Worm (Caenorhabditis elegans): ENCODE data around the gene srt-55.

The srt-55 gene

ce11 chrIII:10153003-10153402 lies 46.7 kb upstream of the srt-55 start (continued):
- TF ChIP-seq arid-1 (GFP tag; conservative IDR thresholded peaks at IDR 0.05) (no peak), ZK337.2 (GFP tag; IDR thresholded peaks at IDR 0.05) (no peak), hmg-1.1 (GFP tag; IDR thresholded peaks at IDR 0.05) (peak; percentile 38; the same call in 1 of the 2 replicates), nhr-41 (GFP tag; IDR thresholded peaks at IDR 0.05) (no peak), nhr-42 (GFP tag; IDR thresholded peaks at IDR 0.05) (no peak), Y75B8A.6 (GFP tag; IDR thresholded peaks at IDR 0.05) (no peak), nhr-10 (tag; optimal IDR thresholded peaks at IDR 0.05) (no peak), saeg-2 (GFP tag; IDR thresholded peaks at IDR 0.05) (no peak), egl-27 (tag; optimal IDR thresholded peaks at IDR 0.05) (no peak), snpc-4 (tag; optimal IDR thresholded peaks at IDR 0.05) (no peak), php-3 (GFP tag; IDR thresholded peaks at IDR 0.05) (no peak), ztf-7 (tag; optimal IDR thresholded peaks at IDR 0.05) (no peak), mxl-2 (GFP tag; conservative IDR thresholded peaks at IDR 0.05) (no peak), lsy-2 (tag; optimal IDR thresholded peaks at IDR 0.05) (peak; percentile 24 to 73), nhr-111 (GFP tag; optimal IDR thresholded peaks at IDR 0.05) (no peak), lin-1 (GFP tag; IDR thresholded peaks at IDR 0.05) (no peak), fkh-10 (GFP tag; optimal IDR thresholded peaks at IDR 0.05) (peak; percentile 56), ceh-62 (tag; optimal IDR thresholded peaks at IDR 0.05) (no peak), cey-2 (tag; optimal IDR thresholded peaks at IDR 0.05; ENCODE audit: borderline replicate concordance, insufficient read depth) (no peak), dpl-1 (GFP tag; optimal IDR thresholded peaks at IDR 0.05) (no peak), daf-19 (GFP tag; conservative IDR thresholded peaks at IDR 0.05) (no peak), lin-13 (GFP tag; optimal IDR thresholded peaks at IDR 0.05) (no peak), gei-8 (GFP tag; optimal IDR thresholded peaks at IDR 0.05) (no peak), ZK546.5 (tag; optimal IDR thresholded peaks at IDR 0.05) (no peak), pha-4 (GFP tag; IDR thresholded peaks at IDR 0.05) (0 out of 2 replicates have a peak, but pooled peaks have one; percentile 26), pha-4 (tag; optimal IDR thresholded peaks at IDR 0.05) (no peak), pqm-1 (tag; optimal IDR thresholded peaks at IDR 0.05) (no peak), vab-7 (GFP tag; IDR thresholded peaks at IDR 0.05) (no peak), attf-4 (tag; optimal IDR thresholded peaks at IDR 0.05) (no peak), nhr-28 (tag; optimal IDR thresholded peaks at IDR 0.05) (no peak), fos-1 (tag; optimal IDR thresholded peaks at IDR 0.05) (no peak), lim-7 (GFP tag; IDR thresholded peaks at IDR 0.05) (no peak), lin-29 (GFP tag; IDR thresholded peaks at IDR 0.05) (no peak), T20F7.1 (GFP tag; optimal IDR thresholded peaks at IDR 0.05) (no peak), zfp-3 (GFP tag; conservative IDR thresholded peaks at IDR 0.05) (no peak), madf-9 (GFP tag; conservative IDR thresholded peaks at IDR 0.05) (no peak), nhr-11 (tag; optimal IDR thresholded peaks at IDR 0.05) (no peak), ceh-32 (tag; optimal IDR thresholded peaks at IDR 0.05; ENCODE audit: poor library complexity) (no peak), Y5F2A.4 (GFP tag; optimal IDR thresholded peaks at IDR 0.05) (no peak), hlh-30 (tag; optimal IDR thresholded peaks at IDR 0.05; ENCODE audit: insufficient read depth) (peak; percentile 83), daf-12 (tag; optimal IDR thresholded peaks at IDR 0.05) (no peak), mep-1 (tag; optimal IDR thresholded peaks at IDR 0.05) (peak; percentile 54), mxl-3 (GFP tag; optimal IDR thresholded peaks at IDR 0.05) (no peak), nhr-48 (tag; optimal IDR thresholded peaks at IDR 0.05) (peak; percentile 8), unc-62 (GFP tag; optimal IDR thresholded peaks at IDR 0.05 in 1 of 2) (peak in 1 of 2 experiments; percentile 96), unc-62 (tag; optimal IDR thresholded peaks at IDR 0.05) (no peak), snpc-1.2 (GFP tag; IDR thresholded peaks at IDR 0.05) (no peak), mdl-1 (tag; optimal IDR thresholded peaks at IDR 0.05) (peak in 1 of 2 experiments; percentile 46), hlh-11 (tag; optimal IDR thresholded peaks at IDR 0.05) (peak; percentile 15), set-16 (GFP tag; IDR thresholded peaks at IDR 0.05) (0 out of 2 replicates have a peak, but pooled peaks have one; percentile 4), ceh-82 (tag; optimal IDR thresholded peaks at IDR 0.05) (no peak), nhr-102 (tag; optimal IDR thresholded peaks at IDR 0.05) (no peak)
